Worm (Caenorhabditis elegans) whole organism, L1 larva: ENCODE results near the gene Y48B6A.13.

Experiments
- C04F5.9 ChIP-seq: sonication (generic microtip); optimal IDR thresholded peaks from 2 replicates; lab custom pipeline; 2016; ENCODE audit warnings: missing genetic modification characterization, missing compliant biosample characterization
- ama-1 ChIP-seq: fragments of 150-350 bp; optimal IDR thresholded peaks from 2 replicates; lab custom pipeline; 2014
- ceh-82 ChIP-seq, 3 experiments: fragments of 150-350 bp in 1 of 3; sonication (generic microtip) in 2 of 3; optimal IDR thresholded peaks; 2 replicates each; lab custom pipeline; 2014 to 2017; ENCODE audit warnings: missing biosample characterization in 3 of 3, missing genetic modification characterization in 3 of 3
- lin-15B ChIP-seq: fragments of 150-350 bp; sonication (generic microtip); optimal IDR thresholded peaks from 3 replicates; lab custom pipeline; 2014; ENCODE audit warnings: missing biosample characterization, missing genetic modification characterization
- nhr-76 ChIP-seq: sonication (generic microtip); optimal IDR thresholded peaks from 2 replicates; lab custom pipeline; 2017; ENCODE audit warnings: missing biosample characterization, missing genetic modification characterization
- swsn-7 ChIP-seq: sonication (generic microtip); optimal IDR thresholded peaks from 2 replicates; lab custom pipeline; 2016; ENCODE audit warnings: missing genetic modification characterization, missing compliant biosample characterization

DNA sequence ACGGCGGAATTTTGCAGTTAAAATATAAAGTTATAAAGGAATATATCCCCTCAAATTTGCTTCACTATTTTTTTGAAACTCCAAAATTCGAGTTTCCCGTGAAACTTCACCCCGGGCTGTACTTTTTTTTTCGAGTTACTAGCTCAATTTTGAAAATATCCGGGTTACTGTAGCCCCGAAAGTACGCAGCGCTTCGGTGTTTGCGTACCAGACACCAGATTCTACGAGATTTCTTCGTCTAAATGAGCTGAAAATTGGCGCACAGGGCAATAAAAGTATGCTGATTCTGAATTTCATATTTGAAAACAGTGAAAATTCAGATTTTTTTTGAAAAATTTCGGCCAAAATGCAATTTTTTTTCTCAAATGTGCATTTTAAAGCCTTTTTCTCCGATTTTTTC is 4.9 kb upstream of the Y48B6A.13 start:
- TF ChIP-seq ceh-82 (tag; optimal IDR thresholded peaks at IDR 0.05; lab: Kevin White, UChicago) (no peak), nhr-76 (no peak), swsn-7 (no peak), C04F5.9 (no peak), ama-1 (lab: Kevin White, UChicago) (no peak), lin-15B (tag; lab: Kevin White, UChicago) (no peak)
